Fruit fly (Drosophila melanogaster): ENCODE data around the gene CG12535.

Gene CG12535

DNA sequence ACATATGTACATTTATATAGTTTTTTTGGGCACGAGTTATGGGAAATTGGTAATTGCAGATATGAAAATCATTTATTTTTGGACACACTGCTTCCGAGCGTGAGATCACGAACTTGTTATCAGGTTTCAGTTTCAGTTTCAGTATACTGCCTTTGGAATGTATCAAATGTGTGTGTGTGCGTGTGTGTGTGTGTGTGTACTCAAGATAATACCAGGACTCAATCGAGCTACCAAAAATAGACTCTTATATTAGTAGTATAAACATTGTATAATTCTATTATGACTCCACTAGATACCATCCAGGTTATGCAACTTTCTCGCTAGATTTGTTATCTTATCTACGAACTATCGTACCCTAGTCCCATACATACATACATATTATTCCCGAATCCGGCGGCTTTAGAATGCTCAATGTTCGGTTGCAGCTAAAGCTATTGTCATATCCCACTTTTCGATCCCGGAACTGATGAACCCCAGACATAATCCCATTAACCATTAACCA, at the start of gene CG12535:
Gene CG12535 (minus strand): TSS at position 51 of the 502 bp plus-strand sequence.
- TF ChIP-seq CG10267 (tag; optimal IDR thresholded peaks at IDR 0.05) (no peak), CG30020 (tag; optimal IDR thresholded peaks at IDR 0.05) (peak; percentile 73), ranshi (GFP tag; IDR thresholded peaks at IDR 0.05) (no peak), zen (tag; optimal IDR thresholded peaks at IDR 0.05) (peak; percentile 26), Pdp1 (GFP tag; optimal IDR thresholded peaks at IDR 0.05) (peak in 1 of 2 experiments; percentile 59), usp (GFP tag; optimal IDR thresholded peaks at IDR 0.05) (no peak), kni (GFP tag; optimal IDR thresholded peaks at IDR 0.05) (no peak), CG8478 (optimal IDR thresholded peaks at IDR 0.05) (no peak), Vsx1 (GFP tag; optimal IDR thresholded peaks at IDR 0.05) (no peak), CG13775 (GFP tag; optimal IDR thresholded peaks at IDR 0.05) (no peak), CG7357 (GFP tag; IDR thresholded peaks at IDR 0.05) (no peak), Dfd (GFP tag; optimal IDR thresholded peaks at IDR 0.05) (peak in 1 of 2 experiments; percentile 0), CG1024 (GFP tag; IDR thresholded peaks at IDR 0.05) (no peak), oc (tag; optimal IDR thresholded peaks at IDR 0.05) (no peak), CG12299 (tag; optimal IDR thresholded peaks at IDR 0.05) (no peak), nmo (GFP tag; optimal IDR thresholded peaks at IDR 0.05) (no peak), Dll (GFP tag; IDR thresholded peaks at IDR 0.05; ENCODE audit: partially characterized antibody) (no peak), z (GFP tag; IDR thresholded peaks at IDR 0.05) (0 out of 3 replicates have a peak, but pooled peaks have one; percentile 33)

DNA sequence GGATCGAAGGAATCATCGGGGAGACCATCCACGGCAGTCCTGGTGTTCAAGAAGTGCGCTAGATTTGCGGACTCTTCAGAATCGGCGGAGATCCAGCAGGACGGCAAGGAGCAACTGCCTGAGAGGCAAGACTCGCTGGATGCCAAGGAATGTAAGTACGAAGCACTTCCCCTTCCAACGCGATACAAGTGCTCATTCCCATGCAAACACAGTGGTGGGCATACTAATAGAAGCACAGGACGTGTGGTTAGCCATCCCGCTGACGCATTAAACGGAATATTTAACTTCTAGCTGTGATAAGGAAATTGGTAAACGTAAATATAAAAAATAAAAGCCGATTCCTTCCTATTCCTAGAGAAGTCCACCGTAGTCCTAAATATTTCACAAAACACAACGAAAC, 37.1 kb upstream of the CG12535 start:
- TF ChIP-seq sna (GFP tag; IDR thresholded peaks at IDR 0.05; ENCODE audit: partially characterized antibody) (no peak), MTF-1 (GFP tag; optimal IDR thresholded peaks at IDR 0.05; ENCODE audit: borderline replicate concordance) (no peak), CG30403 (GFP tag; optimal IDR thresholded peaks at IDR 0.05) (no peak), nerfin-1 (tag; optimal IDR thresholded peaks at IDR 0.05) (peak; percentile 95), CG11696 (GFP tag; IDR thresholded peaks at IDR 0.05) (peak; percentile 79)

DNA sequence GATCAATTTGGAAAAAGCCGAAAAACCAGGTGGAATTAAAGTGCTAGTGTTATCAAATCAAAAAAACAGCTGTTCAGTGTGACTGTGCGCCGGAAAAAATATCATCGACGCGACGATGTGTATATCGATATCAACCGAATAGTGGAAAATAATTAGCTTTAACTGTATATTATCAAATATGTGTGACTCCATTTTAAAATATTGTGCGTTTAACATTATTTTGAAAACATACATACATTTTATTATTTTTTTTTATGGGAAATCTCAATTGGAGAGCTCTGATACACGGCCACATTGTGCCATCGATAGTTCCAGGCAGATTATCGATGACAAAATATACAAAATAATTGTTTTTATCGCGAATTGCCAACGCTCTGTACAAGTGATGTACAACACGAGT, 36.6 kb upstream of the CG12535 start, which contains the start of the genes CG14270 and CG10803:
Gene CG14270 (minus strand): TSS at position 75 of the 400 bp plus-strand sequence.
Gene CG10803 (plus strand): TSS at position 347 of the 400 bp plus-strand sequence.
- TF ChIP-seq CG17186 (GFP tag; optimal IDR thresholded peaks at IDR 0.05) (peak; percentile 15), chinmo (GFP tag; IDR thresholded peaks at IDR 0.05; ENCODE audit: partially characterized antibody) (0 out of 4 replicates have a peak, but pooled peaks have one; percentile 76), dpn (GFP tag; optimal IDR thresholded peaks at IDR 0.05) (peak; percentile 25 to 28), CG10267 (tag; optimal IDR thresholded peaks at IDR 0.05) (peak; percentile 52), CG3726 (GFP tag; IDR thresholded peaks at IDR 0.05) (no peak), Doc3 (GFP tag; IDR thresholded peaks at IDR 0.05; ENCODE audit: partially characterized antibody) (peak; percentile 71), org-1 (GFP tag; optimal IDR thresholded peaks at IDR 0.05) (no peak), bbx (GFP tag; IDR thresholded peaks at IDR 0.05; ENCODE audit: partially characterized antibody) (peak; percentile 55; the same call in 1 of the 2 replicates), CG4424 (GFP tag; optimal IDR thresholded peaks at IDR 0.05) (no peak), fd102C (GFP tag; optimal IDR thresholded peaks at IDR 0.05) (no peak), Sox100B (GFP tag; optimal IDR thresholded peaks at IDR 0.05) (no peak), CG31365 (tag; optimal IDR thresholded peaks at IDR 0.05) (no peak), CG13287 (GFP tag; IDR thresholded peaks at IDR 0.05; ENCODE audit: partially characterized antibody) (peak; percentile 87), Hr51 (GFP tag; optimal IDR thresholded peaks at IDR 0.05) (no peak), CG7987 (GFP tag; optimal IDR thresholded peaks at IDR 0.05) (no peak), CG2120 (GFP tag; optimal IDR thresholded peaks at IDR 0.05) (peak; percentile 52), grau (tag; optimal IDR thresholded peaks at IDR 0.05) (peak; percentile 23), CG2712 (tag; optimal IDR thresholded peaks at IDR 0.05) (peak; percentile 33), CG18476 (GFP tag; optimal IDR thresholded peaks at IDR 0.05) (no peak), CG18262 (tag; optimal IDR thresholded peaks at IDR 0.05) (peak; percentile 0), pho (GFP tag; optimal IDR thresholded peaks at IDR 0.05) (peak; percentile 3), Xbp1 (GFP tag; optimal IDR thresholded peaks at IDR 0.05) (peak; percentile 23), so (GFP tag; IDR thresholded peaks at IDR 0.05) (no peak), croc (GFP tag; conservative IDR thresholded peaks at IDR 0.05) (no peak), CG7928 (GFP tag; optimal IDR thresholded peaks at IDR 0.05) (no peak), CG5953 (GFP tag; IDR thresholded peaks at IDR 0.05) (no peak)
